Worm (Caenorhabditis elegans): ENCODE measurements around the gene K02E10.7.

DNA sequence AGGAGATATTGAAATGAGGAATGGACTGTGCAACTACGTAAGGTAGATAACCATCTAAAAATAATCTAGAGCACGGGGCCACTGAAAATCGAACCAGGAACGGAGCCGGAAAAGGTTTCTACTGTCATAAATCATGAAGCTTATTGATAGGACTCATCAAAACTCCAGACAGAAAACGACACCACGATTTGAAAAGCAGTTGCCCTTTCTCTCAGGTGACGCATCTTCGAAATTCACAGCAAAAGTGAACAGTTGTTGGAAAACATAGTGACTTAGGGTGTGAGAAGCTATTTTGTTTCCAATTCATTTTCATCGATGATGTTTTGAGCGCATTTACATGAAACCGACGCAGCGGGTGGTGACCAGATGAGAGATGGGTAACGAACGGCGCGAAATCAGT is 56.1 kb downstream of the K02E10.7 start:
- TF ChIP-seq ceh-14 (tag; optimal IDR thresholded peaks at IDR 0.05) (no peak), ceh-31 (tag; optimal IDR thresholded peaks at IDR 0.05) (no peak), ceh-22 (tag; optimal IDR thresholded peaks at IDR 0.05) (no peak)

Data from whole organism, late embryonic.